Worm (Caenorhabditis elegans) whole organism, early embryonic: ENCODE data around the gene alg-1.

Source experiments
- B0310.2 ChIP-seq: sonication (generic microtip); optimal IDR thresholded peaks from 2 replicates; lab custom pipeline; 2016; ENCODE audit warnings: mild to moderate bottlenecking, missing genetic modification characterization, missing compliant biosample characterization
- F13C5.2 ChIP-seq: sonication (generic microtip); optimal IDR thresholded peaks from 2 replicates; lab custom pipeline; 2017; ENCODE audit warnings: mild to moderate bottlenecking, missing genetic modification characterization, inconsistent platforms, missing compliant biosample characterization
- aly-1 ChIP-seq: sonication (generic microtip); optimal IDR thresholded peaks from 2 replicates; lab custom pipeline; 2016; ENCODE audit warnings: missing genetic modification characterization, missing compliant biosample characterization
- ama-1 ChIP-seq: fragments of 150-350 bp; optimal IDR thresholded peaks from 2 replicates; lab custom pipeline; 2014
- ceh-13 ChIP-seq: fragments of 200-800 bp; sonication (Bioruptor generic); optimal IDR thresholded peaks from 2 replicates; lab custom pipeline; 2018; ENCODE audit warnings: mild to moderate bottlenecking, missing genetic modification characterization, missing compliant biosample characterization
- ceh-36 ChIP-seq: sonication (generic microtip); optimal IDR thresholded peaks from 2 replicates; lab custom pipeline; 2016; ENCODE audit warnings: missing genetic modification characterization, inconsistent platforms, missing compliant biosample characterization
- ets-7 ChIP-seq: sonication (generic microtip); optimal IDR thresholded peaks from 2 replicates; lab custom pipeline; 2016; ENCODE audit warnings: missing genotype, missing genetic modification characterization, missing compliant biosample characterization
- flt-1 ChIP-seq: fragments of 200-800 bp; sonication (Bioruptor generic); IDR thresholded peaks from 2 replicates; pipeline ENCODE4 v1.3.6; 2022; ENCODE audit warnings: missing genetic modification characterization, missing compliant biosample characterization
- hmbx-1 ChIP-seq: sonication (generic microtip); optimal IDR thresholded peaks from 2 replicates; lab custom pipeline; 2016; ENCODE audit warnings: mild to moderate bottlenecking, missing genetic modification characterization, missing compliant biosample characterization
- hmg-4 ChIP-seq: fragments of 200-800 bp; sonication (Bioruptor generic); optimal IDR thresholded peaks from 2 replicates; lab custom pipeline; 2018; ENCODE audit warnings: mild to moderate bottlenecking, missing genetic modification characterization, missing compliant biosample characterization
- hnd-1 ChIP-seq: sonication (generic microtip); optimal IDR thresholded peaks from 2 replicates; lab custom pipeline; 2016; ENCODE audit warnings: missing genetic modification characterization, missing compliant biosample characterization
- pes-1 ChIP-seq: fragments of 200-800 bp; sonication (Bioruptor generic); IDR thresholded peaks from 2 replicates; pipeline ENCODE4 v1.3.6; 2022; ENCODE audit warnings: missing genetic modification reagents, missing genetic modification characterization, missing compliant biosample characterization
- scrt-1 ChIP-seq: fragments of 200-800 bp; sonication (Bioruptor generic); IDR thresholded peaks from 2 replicates; pipeline ENCODE4 v1.3.6; 2022; ENCODE audit warnings: missing genetic modification characterization, missing compliant biosample characterization
- sea-1 ChIP-seq: fragments of 200-800 bp; sonication (Bioruptor generic); conservative IDR thresholded peaks from 2 replicates; pipeline ENCODE4 v1.3.6; 2022; ENCODE audit warnings: missing genetic modification characterization, missing compliant biosample characterization
- tbx-11 ChIP-seq: fragments of 200-800 bp; sonication (Bioruptor generic); IDR thresholded peaks from 2 replicates; pipeline ENCODE4 v1.3.6; 2022; ENCODE audit warnings: missing genetic modification characterization, missing compliant biosample characterization
- tbx-37 ChIP-seq: fragments of 200-800 bp; sonication (Bioruptor generic); conservative IDR thresholded peaks from 2 replicates; pipeline ENCODE4 v1.3.6; 2022; ENCODE audit warnings: missing genetic modification reagents, missing genetic modification characterization, missing compliant biosample characterization
- tra-4 ChIP-seq: sonication (generic microtip); optimal IDR thresholded peaks from 2 replicates; lab custom pipeline; 2017; ENCODE audit warnings: missing genetic modification characterization, missing compliant biosample characterization

Gene alg-1

ce11 chrX:13948810-13949209 lies at the start of gene alg-1:
TSS of gene alg-1 (plus strand) at chrX:13949110.
- TF ChIP-seq scrt-1 (GFP tag; lab: Robert Waterston, UW), result no peak
- TF ChIP-seq ceh-13 (GFP tag; lab: Kevin White, UChicago), result no peak
- TF ChIP-seq aly-1 (tag; lab: Kevin White, UChicago), result no peak
- no peak for TF ChIP-seq hmg-4 (GFP tag; lab: Kevin White, UChicago)
- no peak for TF ChIP-seq sea-1
- no peak for TF ChIP-seq flt-1 (GFP tag; lab: Robert Waterston, UW)
- TF ChIP-seq tbx-11 (GFP tag; lab: Robert Waterston, UW), result no peak
- TF ChIP-seq F13C5.2 (tag; lab: Kevin White, UChicago), result no peak

DNA sequence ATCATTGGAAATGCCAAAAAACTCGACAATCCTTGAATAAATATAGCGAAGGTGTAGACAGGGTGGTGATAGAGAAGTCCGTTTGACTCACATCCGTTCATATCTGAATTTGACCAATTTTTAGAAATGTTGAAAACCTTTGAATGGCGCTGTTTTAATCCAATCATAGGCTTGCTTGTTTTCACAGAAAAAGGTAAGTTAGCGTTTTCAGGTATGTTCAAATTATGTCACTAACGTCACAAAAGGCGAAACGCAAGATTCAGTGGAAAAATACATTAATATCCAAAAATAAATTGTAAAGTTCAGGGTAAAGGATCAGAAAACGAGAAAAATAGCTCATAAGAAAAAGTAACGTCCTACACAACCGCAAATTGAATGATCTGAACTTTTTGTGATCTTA lies 48.9 kb upstream of the alg-1 start, which contains the start of gene sra-38:
Gene sra-38 (minus strand): TSS at position 101 of the 400 bp plus-strand sequence.
- TF ChIP-seq ets-7 (tag; lab: Kevin White, UChicago) (no peak), F13C5.2 (tag; lab: Kevin White, UChicago) (no peak), ceh-13 (GFP tag; lab: Kevin White, UChicago) (no peak), ceh-36 (tag; lab: Kevin White, UChicago) (no peak), ama-1 (lab: Kevin White, UChicago) (no peak), flt-1 (GFP tag; lab: Robert Waterston, UW) (no peak), hmg-4 (GFP tag; lab: Kevin White, UChicago) (no peak), tra-4 (tag; lab: Kevin White, UChicago) (no peak), B0310.2 (no peak)

DNA sequence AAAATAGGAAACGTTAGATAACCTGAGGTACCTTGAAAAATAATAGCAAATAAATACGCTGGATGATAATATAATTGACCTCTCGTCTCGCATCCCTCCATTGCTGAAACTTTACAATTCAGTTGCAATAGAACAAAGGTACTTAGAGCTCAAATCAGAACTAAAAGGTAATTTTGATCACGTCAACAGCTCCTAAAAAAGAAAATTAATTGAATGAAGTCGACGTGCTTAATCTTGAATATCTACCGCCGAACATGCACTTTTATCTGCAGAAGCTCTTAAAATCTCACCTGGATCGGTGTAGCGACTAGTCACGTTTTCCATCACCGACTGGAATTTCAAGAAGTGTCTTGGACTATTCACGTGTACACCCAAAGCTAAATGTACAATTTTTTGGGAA lies 45.6 kb upstream of the alg-1 start, which contains the start of gene sra-39:
Gene sra-39 (minus strand): TSS at position 101 of the 400 bp plus-strand sequence.
- TF ChIP-seq hnd-1 (tag; lab: Kevin White, UChicago) (no peak), sea-1 (no peak), tbx-37 (GFP tag; lab: Robert Waterston, UW) (no peak), tbx-11 (GFP tag; lab: Robert Waterston, UW) (no peak), ceh-36 (tag; lab: Kevin White, UChicago) (no peak), ama-1 (lab: Kevin White, UChicago) (no peak), F13C5.2 (tag; lab: Kevin White, UChicago) (no peak), aly-1 (tag; lab: Kevin White, UChicago) (no peak), ceh-13 (GFP tag; lab: Kevin White, UChicago) (no peak), hmbx-1 (tag; lab: Kevin White, UChicago) (no peak), ets-7 (tag; lab: Kevin White, UChicago) (no peak)

ce11 chrX:13903769-13904168 lies 45.1 kb upstream of the alg-1 start:
- no peak for TF ChIP-seq ceh-13 (GFP tag; lab: Kevin White, UChicago)
- no peak for TF ChIP-seq tbx-11 (GFP tag; lab: Robert Waterston, UW)
- TF ChIP-seq tbx-37 (GFP tag; lab: Robert Waterston, UW), result no peak
- no peak for TF ChIP-seq aly-1 (tag; lab: Kevin White, UChicago)
- no peak for TF ChIP-seq flt-1 (GFP tag; lab: Robert Waterston, UW)
- TF ChIP-seq ama-1 (lab: Kevin White, UChicago), result no peak

ce11 chrX:13909850-13910249 lies 39.1 kb upstream of the alg-1 start, which contains the start of gene Y26E6A.3:
TSS of gene Y26E6A.3 (minus strand) at chrX:13909950.
- TF ChIP-seq ceh-13 (GFP tag; lab: Kevin White, UChicago) (no peak), ets-7 (tag; lab: Kevin White, UChicago) (no peak), scrt-1 (GFP tag; lab: Robert Waterston, UW) (no peak), hmg-4 (GFP tag; lab: Kevin White, UChicago) (no peak), pes-1 (no peak), flt-1 (GFP tag; lab: Robert Waterston, UW) (no peak), tbx-37 (GFP tag; lab: Robert Waterston, UW) (no peak), B0310.2 (no peak), F13C5.2 (tag; lab: Kevin White, UChicago) (no peak), hnd-1 (tag; lab: Kevin White, UChicago) (no peak), tbx-11 (GFP tag; lab: Robert Waterston, UW) (no peak), tra-4 (tag; lab: Kevin White, UChicago) (no peak), sea-1 (no peak)

DNA sequence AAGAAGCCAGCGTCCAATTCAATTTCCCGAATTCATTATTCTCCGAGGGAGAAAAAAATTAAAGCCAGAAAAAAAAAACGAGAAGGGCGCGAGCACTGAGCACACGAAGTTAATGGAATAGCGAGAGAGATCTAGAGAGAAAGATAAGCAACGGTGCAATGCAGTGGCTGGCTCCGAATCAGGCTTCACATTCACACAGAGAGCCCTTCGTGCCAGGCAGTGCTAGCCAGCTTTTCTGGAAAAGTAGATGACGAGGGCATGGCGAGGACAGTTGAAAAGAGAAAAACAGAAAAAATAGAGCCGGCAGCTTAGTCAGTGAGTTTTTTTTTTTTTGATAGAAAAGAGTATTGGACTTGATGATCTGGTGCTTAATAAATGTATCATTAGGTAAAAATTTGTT lies 35.3 kb upstream of the alg-1 start:
- TF ChIP-seq hmg-4 (GFP tag; lab: Kevin White, UChicago) (no peak), scrt-1 (GFP tag; lab: Robert Waterston, UW) (no peak), ceh-13 (GFP tag; lab: Kevin White, UChicago) (no peak), tra-4 (tag; lab: Kevin White, UChicago) (no peak), aly-1 (tag; lab: Kevin White, UChicago) (no peak), ets-7 (tag; lab: Kevin White, UChicago) (no peak), hmbx-1 (tag; lab: Kevin White, UChicago) (no peak), B0310.2 (no peak), tbx-11 (GFP tag; lab: Robert Waterston, UW) (no peak), ama-1 (lab: Kevin White, UChicago) (no peak), sea-1 (no peak), flt-1 (GFP tag; lab: Robert Waterston, UW) (no peak)

- no peak for TF ChIP-seq hmg-4 (GFP tag; lab: Kevin White, UChicago)
- TF ChIP-seq ama-1 (lab: Kevin White, UChicago), result no peak
- no peak for TF ChIP-seq hmbx-1 (tag; lab: Kevin White, UChicago)
- TF ChIP-seq hnd-1 (tag; lab: Kevin White, UChicago), result no peak
- TF ChIP-seq tbx-37 (GFP tag; lab: Robert Waterston, UW), result no peak
- no peak for TF ChIP-seq tbx-11 (GFP tag; lab: Robert Waterston, UW)
- TF ChIP-seq ceh-36 (tag; lab: Kevin White, UChicago), result no peak
Observed at ce11 chrX:13914289-13914688, 34.6 kb upstream of the alg-1 start, which contains the start of gene Y26E6A.2. TSS of gene Y26E6A.2 (minus strand) at chrX:13914389.
